Fruit fly (Drosophila melanogaster): Measurements from ENCODE around the gene RfC3.

DNA sequence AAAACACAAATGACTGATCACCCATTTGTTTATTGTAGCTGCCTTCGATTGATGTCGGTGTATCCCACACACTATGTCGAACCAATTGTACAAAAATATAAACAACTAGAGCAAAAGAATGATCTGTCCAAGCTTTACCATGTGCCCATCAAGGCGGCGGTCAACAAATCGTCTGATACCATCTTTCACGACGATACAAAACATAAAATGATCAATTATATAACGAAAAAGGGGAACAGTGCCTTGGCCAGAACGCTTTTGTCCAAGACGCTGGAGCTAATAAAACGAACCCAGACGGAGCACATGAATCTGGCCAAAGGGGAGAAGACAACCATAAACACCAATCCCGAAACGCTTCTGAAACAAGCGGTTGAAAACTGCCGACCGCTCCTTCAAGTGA, 32.2 kb upstream of the RfC3 start:
- TF ChIP-seq Ets98B (GFP tag; IDR thresholded peaks at IDR 0.05): no peak
- TF ChIP-seq CG14655 (GFP tag; optimal IDR thresholded peaks at IDR 0.05): no peak
- TF ChIP-seq CG32121 (GFP tag; IDR thresholded peaks at IDR 0.05): no peak
- no peak for TF ChIP-seq CG9948 (tag; optimal IDR thresholded peaks at IDR 0.05)
- no peak for TF ChIP-seq CG10348 (GFP tag; IDR thresholded peaks at IDR 0.05)
- no peak for TF ChIP-seq CG17806 (tag; optimal IDR thresholded peaks at IDR 0.05)
- no peak for TF ChIP-seq Pif1A (GFP tag; optimal IDR thresholded peaks at IDR 0.05)
- TF ChIP-seq EcR (GFP tag; optimal IDR thresholded peaks at IDR 0.05): no peak
